Worm (Caenorhabditis elegans): ENCODE data around the gene cox-6B.

DNA sequence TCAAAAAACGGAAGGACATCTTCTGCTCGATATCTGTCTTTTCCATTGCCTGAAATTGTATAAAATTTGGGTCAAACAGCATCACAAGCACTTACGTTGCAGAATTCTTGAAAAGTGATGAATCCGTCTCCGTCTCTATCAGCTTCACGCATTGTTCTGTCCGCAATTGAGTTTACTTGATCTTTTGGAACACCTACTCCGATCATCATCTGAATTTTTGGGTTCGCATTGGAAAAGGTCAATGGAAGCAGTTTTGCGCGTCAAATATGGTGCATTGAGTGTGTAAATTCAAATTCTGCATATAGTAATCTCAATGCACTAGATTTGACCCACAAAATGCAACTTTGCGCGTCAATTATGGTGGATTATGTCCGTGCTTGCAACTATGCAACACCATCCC lies 17.9 kb upstream of the cox-6B start:
- TF ChIP-seq lim-6 (tag; optimal IDR thresholded peaks at IDR 0.05) (no peak), dmd-4 (tag; optimal IDR thresholded peaks at IDR 0.05; ENCODE audit: borderline replicate concordance) (no peak), fkh-10 (GFP tag; optimal IDR thresholded peaks at IDR 0.05) (no peak), tbx-2 (tag; optimal IDR thresholded peaks at IDR 0.05) (no peak), K09A11.1 (tag; optimal IDR thresholded peaks at IDR 0.05; ENCODE audit: insufficient read depth) (no peak), elt-2 (tag; optimal IDR thresholded peaks at IDR 0.05) (no peak), rnt-1 (tag; optimal IDR thresholded peaks at IDR 0.05) (no peak), ama-1 (optimal IDR thresholded peaks at IDR 0.05) (no peak), pag-3 (tag; optimal IDR thresholded peaks at IDR 0.05; ENCODE audit: borderline replicate concordance) (no peak), lin-11 (tag; optimal IDR thresholded peaks at IDR 0.05) (no peak), pha-4 (tag; optimal IDR thresholded peaks at IDR 0.05) (no peak)
